Worm (Caenorhabditis elegans) whole organism, mixed stage, embryonic: ENCODE data around the gene ctsa-3.1.

ENCODE experiments used
- bed-3 ChIP-seq: fragments of 200-800 bp; sonication (Bioruptor generic); optimal IDR thresholded peaks from 3 replicates; lab custom pipeline; 2018; ENCODE audit warnings: mild to moderate bottlenecking, missing genetic modification characterization, moderate library complexity, missing compliant biosample characterization
- blmp-1 ChIP-seq: fragments of 150-350 bp; optimal IDR thresholded peaks from 2 replicates; lab custom pipeline; 2014; ENCODE audit warnings: missing biosample characterization, missing genetic modification characterization
- ceh-39 ChIP-seq: fragments of 150-350 bp; optimal IDR thresholded peaks from 2 replicates; lab custom pipeline; 2014; ENCODE audit warnings: missing biosample characterization, missing genetic modification characterization
- ceh-83 ChIP-seq: fragments of 200-800 bp; sonication (Bioruptor generic); optimal IDR thresholded peaks from 2 replicates; lab custom pipeline; 2018; ENCODE audit warnings: mild to moderate bottlenecking, missing genetic modification characterization, missing compliant biosample characterization
- cnd-1 ChIP-seq: fragments of 200-800 bp; sonication (Bioruptor generic); optimal IDR thresholded peaks from 2 replicates; lab custom pipeline; 2018; ENCODE audit warnings: mild to moderate bottlenecking, missing genetic modification characterization, missing compliant biosample characterization
- drap-1 ChIP-seq: fragments of 200-800 bp; sonication (Bioruptor generic); optimal IDR thresholded peaks from 3 replicates; lab custom pipeline; 2018; ENCODE audit warnings: mild to moderate bottlenecking, missing genetic modification characterization, missing compliant biosample characterization
- elt-3 ChIP-seq: fragments of 150-350 bp; optimal IDR thresholded peaks from 2 replicates; lab custom pipeline; 2014; ENCODE audit warnings: missing biosample characterization, missing genetic modification characterization
- flh-1 ChIP-seq: fragments of 200-800 bp; sonication (Bioruptor generic); optimal IDR thresholded peaks from 2 replicates; lab custom pipeline; 2018; ENCODE audit warnings: mild to moderate bottlenecking, missing genetic modification characterization, moderate library complexity, missing compliant biosample characterization
- ham-2 ChIP-seq: fragments of 200-800 bp; sonication (Bioruptor generic); optimal IDR thresholded peaks from 2 replicates; lab custom pipeline; 2018; ENCODE audit warnings: mild to moderate bottlenecking, missing genetic modification characterization, missing compliant biosample characterization
- hlh-1 ChIP-seq: fragments of 150-350 bp; optimal IDR thresholded peaks from 2 replicates; lab custom pipeline; 2014; ENCODE audit warnings: missing biosample characterization, missing genetic modification reagents, missing genetic modification characterization
- lin-13 ChIP-seq: fragments of 150-350 bp; optimal IDR thresholded peaks from 2 replicates; lab custom pipeline; 2014; ENCODE audit warnings: missing biosample characterization, missing genetic modification characterization
- lin-32 ChIP-seq: fragments of 200-800 bp; sonication (Bioruptor generic); optimal IDR thresholded peaks from 2 replicates; lab custom pipeline; 2018; ENCODE audit warnings: mild to moderate bottlenecking, missing genetic modification characterization, missing compliant biosample characterization
- lsy-2 ChIP-seq: fragments of 150-350 bp; optimal IDR thresholded peaks from 2 replicates; lab custom pipeline; 2014; ENCODE audit warnings: missing biosample characterization, missing genetic modification characterization
- mab-5 ChIP-seq: fragments of 150-350 bp; optimal IDR thresholded peaks from 2 replicates; lab custom pipeline; 2014; ENCODE audit warnings: missing biosample characterization, missing genetic modification characterization
- mep-1 ChIP-seq: fragments of 150-350 bp; optimal IDR thresholded peaks from 2 replicates; lab custom pipeline; 2017; ENCODE audit warnings: missing biosample characterization, missing genetic modification reagents, missing genetic modification characterization, inconsistent platforms
- mls-2 ChIP-seq: sonication (generic microtip); optimal IDR thresholded peaks from 2 replicates; lab custom pipeline; 2016; ENCODE audit warnings: mild to moderate bottlenecking, missing genetic modification characterization, moderate library complexity, missing compliant biosample characterization
- nhr-12 ChIP-seq: fragments of 150-350 bp; optimal IDR thresholded peaks from 2 replicates; lab custom pipeline; 2014; ENCODE audit warnings: missing biosample characterization, missing genetic modification characterization
- nhr-2 ChIP-seq: fragments of 150-350 bp; optimal IDR thresholded peaks from 2 replicates; lab custom pipeline; 2014; ENCODE audit warnings: missing biosample characterization, missing genetic modification characterization
- nhr-237 ChIP-seq: fragments of 150-350 bp; optimal IDR thresholded peaks from 2 replicates; lab custom pipeline; 2014; ENCODE audit warnings: missing biosample characterization, missing genetic modification characterization
- nhr-28 ChIP-seq: fragments of 150-350 bp; optimal IDR thresholded peaks from 2 replicates; lab custom pipeline; 2014; ENCODE audit warnings: missing biosample characterization, missing genetic modification characterization
- nhr-76 ChIP-seq: sonication (generic microtip); optimal IDR thresholded peaks from 2 replicates; lab custom pipeline; 2017; ENCODE audit warnings: missing biosample characterization, missing genetic modification characterization
- pha-4 ChIP-seq: fragments of 150-350 bp; optimal IDR thresholded peaks from 2 replicates; lab custom pipeline; 2018; ENCODE audit warnings: missing biosample characterization, missing genetic modification reagents, missing genetic modification characterization
- sem-2 ChIP-seq: fragments of 200-800 bp; sonication (Bioruptor generic); optimal IDR thresholded peaks from 2 replicates; lab custom pipeline; 2018; ENCODE audit warnings: mild to moderate bottlenecking, missing genetic modification characterization, missing compliant biosample characterization
- sptf-1 ChIP-seq: sonication (generic microtip); optimal IDR thresholded peaks from 2 replicates; lab custom pipeline; 2017; ENCODE audit warnings: mild to moderate bottlenecking, missing genetic modification characterization, moderate library complexity, missing compliant biosample characterization
- tbx-8 ChIP-seq: fragments of 200-800 bp; sonication (Bioruptor generic); optimal IDR thresholded peaks from 2 replicates; lab custom pipeline; 2018; ENCODE audit warnings: mild to moderate bottlenecking, missing genetic modification characterization, moderate library complexity, missing compliant biosample characterization
- unc-120 ChIP-seq: sonication (generic microtip); optimal IDR thresholded peaks from 2 replicates; lab custom pipeline; 2017; ENCODE audit warnings: missing genetic modification characterization, missing compliant biosample characterization; ENCODE audit not compliant: poor library complexity, severe bottlenecking
- unc-39 ChIP-seq: fragments of 150-350 bp; optimal IDR thresholded peaks from 2 replicates; lab custom pipeline; 2014; ENCODE audit warnings: missing biosample characterization, missing genetic modification characterization
- unc-62 ChIP-seq: fragments of 150-350 bp; optimal IDR thresholded peaks from 2 replicates; lab custom pipeline; 2014; ENCODE audit warnings: missing biosample characterization, missing genetic modification reagents, missing genetic modification characterization
- zip-8 ChIP-seq: fragments of 150-350 bp; optimal IDR thresholded peaks from 2 replicates; lab custom pipeline; 2014; ENCODE audit warnings: missing biosample characterization, missing genetic modification characterization
- ztf-11 ChIP-seq: fragments of 150-350 bp; optimal IDR thresholded peaks from 2 replicates; lab custom pipeline; 2014; ENCODE audit warnings: missing biosample characterization, missing genetic modification characterization

ctsa-3.1 gene

ce11 chrII:7230684-7231083 lies 2.0 kb upstream of the ctsa-3.1 start:
- TF ChIP-seq nhr-28 (no peak), tbx-8 (GFP tag; lab: Kevin White, UChicago) (no peak), ham-2 (GFP tag; lab: Kevin White, UChicago) (no peak)
- TF ChIP-seq, all 35 proteins: peak for 0

DNA sequence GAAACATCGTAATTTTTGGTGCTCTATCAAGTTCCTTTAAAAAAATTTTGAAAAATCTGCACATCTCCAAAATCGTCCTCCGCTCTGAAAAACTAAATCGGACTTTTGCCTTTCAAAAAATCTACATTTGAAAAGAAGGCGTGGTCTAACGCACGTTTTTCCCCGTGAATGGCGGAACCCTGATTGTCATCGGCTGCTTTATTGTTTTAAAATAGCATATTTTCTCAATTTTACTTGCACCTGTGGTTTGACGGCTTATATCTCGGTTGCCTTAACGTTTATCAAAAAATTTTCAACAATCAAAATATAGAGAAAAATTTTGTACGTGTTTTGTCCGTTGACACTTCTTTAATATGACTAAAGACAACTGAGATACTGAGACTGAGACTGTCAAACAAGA lies 702 bp upstream of the ctsa-3.1 start:
- TF ChIP-seq mls-2 (no peak), zip-8 (tag; lab: Kevin White, UChicago) (no peak), sptf-1 (no peak)

- TF ChIP-seq pha-4 (tag; lab: Kevin White, UChicago), result no peak
- TF ChIP-seq lsy-2 (tag; lab: Kevin White, UChicago), result no peak
- TF ChIP-seq, all 35 proteins: peak for 0
Observed at ce11 chrII:7233274-7233673, 621 bp downstream of the ctsa-3.1 start.

DNA sequence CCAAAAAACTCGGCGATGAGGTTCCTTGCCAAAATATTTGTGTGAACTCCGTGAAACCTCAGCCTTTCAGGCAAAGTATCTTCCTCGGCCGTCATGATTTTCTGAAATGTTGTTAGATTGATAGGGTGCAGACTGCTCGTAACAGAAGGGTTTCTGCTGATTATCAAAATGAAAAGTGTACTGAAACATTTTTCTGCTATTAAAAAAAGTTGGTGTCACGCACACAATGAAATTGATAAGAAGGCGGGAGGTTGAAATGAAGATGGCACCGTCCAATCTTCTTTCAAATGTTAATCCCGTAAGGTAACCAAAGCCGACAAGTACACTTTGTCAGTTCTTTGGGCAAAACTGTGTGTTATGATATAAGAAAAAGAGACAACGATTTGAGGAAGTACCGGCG lies 4.3 kb downstream of the ctsa-3.1 start:
- TF ChIP-seq nhr-12 (tag; lab: Kevin White, UChicago) (no peak), lin-13 (tag; lab: Kevin White, UChicago) (no peak), ceh-39 (tag; lab: Kevin White, UChicago) (no peak), blmp-1 (no peak), bed-3 (no peak), lin-32 (GFP tag; lab: Kevin White, UChicago) (no peak), flh-1 (no peak), pha-4 (tag; lab: Kevin White, UChicago) (no peak), mls-2 (no peak), nhr-28 (no peak), sem-2 (GFP tag; lab: Kevin White, UChicago) (no peak), unc-120 (tag; lab: Kevin White, UChicago) (no peak), sptf-1 (no peak), hlh-1 (no peak), mep-1 (no peak), zip-8 (tag; lab: Kevin White, UChicago) (no peak), ztf-11 (tag; lab: Kevin White, UChicago) (no peak), elt-3 (no peak), nhr-237 (tag; lab: Kevin White, UChicago) (no peak), cnd-1 (tag; lab: Kevin White, UChicago) (no peak)

ce11 chrII:7238248-7238647 lies 5.6 kb downstream of the ctsa-3.1 start, which contains the start of gene aqp-1:
Gene aqp-1 (minus strand): TSS chrII:7238349.
- TF ChIP-seq nhr-237 (tag; lab: Kevin White, UChicago) (no peak), hlh-1 (no peak), ztf-11 (tag; lab: Kevin White, UChicago) (no peak), lsy-2 (tag; lab: Kevin White, UChicago) (no peak), pha-4 (tag; lab: Kevin White, UChicago) (no peak), ceh-83 (GFP tag; lab: Kevin White, UChicago) (no peak), lin-13 (tag; lab: Kevin White, UChicago) (no peak), mab-5 (tag; lab: Kevin White, UChicago) (no peak), mep-1 (no peak), nhr-2 (tag; lab: Kevin White, UChicago) (no peak), nhr-76 (no peak), flh-1 (no peak)

ce11 chrII:7238791-7239190 lies 6.1 kb downstream of the ctsa-3.1 start:
- TF ChIP-seq blmp-1 (no peak), lsy-2 (tag; lab: Kevin White, UChicago) (no peak), bed-3 (no peak), zip-8 (tag; lab: Kevin White, UChicago) (no peak), nhr-2 (tag; lab: Kevin White, UChicago) (no peak), mls-2 (no peak), sptf-1 (no peak), unc-62 (GFP tag; lab: Kevin White, UChicago) (no peak), mab-5 (tag; lab: Kevin White, UChicago) (no peak)

DNA sequence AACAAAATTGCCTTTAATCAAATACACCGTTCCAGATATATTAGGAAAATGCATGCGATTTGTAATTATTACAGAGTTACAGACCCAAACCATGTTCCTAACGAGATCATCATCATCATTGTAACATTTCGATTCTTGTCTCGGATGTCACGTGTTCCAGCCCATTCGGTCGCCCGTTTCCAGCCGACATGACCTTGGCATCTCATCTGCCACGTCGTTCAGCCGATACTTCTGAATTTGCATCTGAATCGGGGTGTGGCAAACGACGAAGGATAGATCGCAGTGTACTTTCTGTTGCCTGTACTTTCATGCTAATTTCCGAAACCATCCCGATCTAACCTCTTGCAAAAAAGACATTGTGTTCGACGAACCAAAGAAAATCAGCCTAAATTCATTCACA lies 7.1 kb downstream of the ctsa-3.1 start:
- TF ChIP-seq zip-8 (tag; lab: Kevin White, UChicago) (no peak), mab-5 (tag; lab: Kevin White, UChicago) (no peak), tbx-8 (GFP tag; lab: Kevin White, UChicago) (no peak), sem-2 (GFP tag; lab: Kevin White, UChicago) (no peak), nhr-12 (tag; lab: Kevin White, UChicago) (no peak), unc-120 (tag; lab: Kevin White, UChicago) (no peak), sptf-1 (no peak), nhr-2 (tag; lab: Kevin White, UChicago) (no peak), unc-39 (tag; lab: Kevin White, UChicago) (no peak), lsy-2 (tag; lab: Kevin White, UChicago) (no peak), drap-1 (GFP tag; lab: Kevin White, UChicago) (no peak), nhr-76 (no peak), nhr-28 (no peak), ztf-11 (tag; lab: Kevin White, UChicago) (no peak)
- TF ChIP-seq, all 35 proteins: peak for 0
